Worm (Caenorhabditis elegans) whole organism, L4 larva: ENCODE data around the gene egas-1.

Source experiments
- F26F4.8 ChIP-seq: fragments of 200-800 bp; sonication (Bioruptor generic); conservative IDR thresholded peaks from 2 replicates; pipeline ENCODE4 v1.3.6; 2022; ENCODE audit warnings: missing genetic modification characterization, missing compliant biosample characterization
- R02D3.7 ChIP-seq: fragments of 150-350 bp; sonication (generic microtip); optimal IDR thresholded peaks from 3 replicates; lab custom pipeline; 2014; ENCODE audit warnings: missing biosample characterization, missing genetic modification characterization
- T20F7.1 ChIP-seq: fragments of 200-800 bp; sonication (Bioruptor generic); optimal IDR thresholded peaks from 2 replicates; lab custom pipeline; 2018; ENCODE audit warnings: mild to moderate bottlenecking, missing genetic modification characterization, missing compliant biosample characterization
- aha-1 ChIP-seq: fragments of 150-350 bp; peaks from one replicate; lab custom pipeline; 2014; ENCODE audit warnings: missing biosample characterization, missing genetic modification characterization
- ama-1 ChIP-seq: fragments of 150-350 bp; optimal IDR thresholded peaks from 2 replicates; lab custom pipeline; 2014; ENCODE audit warnings: inconsistent platforms, mixed read lengths
- ceh-20 ChIP-seq: fragments of 200-800 bp; sonication (Bioruptor generic); IDR thresholded peaks from 2 replicates; pipeline ENCODE4 v1.3.6; 2022; ENCODE audit warnings: missing genetic modification reagents, missing genetic modification characterization, missing compliant biosample characterization
- ceh-28 ChIP-seq: fragments of 150-350 bp; optimal IDR thresholded peaks from 2 replicates; lab custom pipeline; 2014; ENCODE audit warnings: missing biosample characterization, missing genetic modification reagents, missing genetic modification characterization
- ceh-44 ChIP-seq: fragments of 200-800 bp; sonication (Bioruptor generic); IDR thresholded peaks from 2 replicates; pipeline ENCODE4 v1.3.6; 2022; ENCODE audit warnings: missing genetic modification reagents, missing genetic modification characterization, missing compliant biosample characterization
- ceh-82 ChIP-seq: sonication (generic microtip); optimal IDR thresholded peaks from 2 replicates; lab custom pipeline; 2017; ENCODE audit warnings: missing biosample characterization, missing genetic modification characterization
- cey-2 ChIP-seq: sonication (generic microtip); optimal IDR thresholded peaks from 3 replicates; lab custom pipeline; 2017; ENCODE audit warnings: missing genetic modification characterization, mild to moderate bottlenecking, missing compliant biosample characterization, antibody characterized with exemption, borderline replicate concordance; ENCODE audit not compliant: insufficient read depth
- daf-16 ChIP-seq, 3 experiments: sonication (generic microtip); optimal IDR thresholded peaks; 2 replicates each; lab custom pipeline; 2016 to 2017; ENCODE audit warnings: missing genetic modification characterization in 3 of 3, missing genetic modification reagents in 3 of 3, mild to moderate bottlenecking in 2 of 3, missing compliant biosample characterization in 2 of 3, missing biosample characterization in 1 of 3, moderate library complexity in 1 of 3
- daf-19 ChIP-seq: fragments of 200-800 bp; sonication (Bioruptor generic); conservative IDR thresholded peaks from 2 replicates; pipeline ENCODE4 v1.3.6; 2022; ENCODE audit warnings: missing genetic modification characterization, missing compliant biosample characterization
- dve-1 ChIP-seq: sonication (generic microtip); optimal IDR thresholded peaks from 2 replicates; lab custom pipeline; 2017; ENCODE audit warnings: antibody characterized with exemption, mild to moderate bottlenecking, missing genetic modification characterization, missing compliant biosample characterization; ENCODE audit not compliant: insufficient read depth
- jun-1 ChIP-seq: fragments of 150-350 bp; optimal IDR thresholded peaks from 2 replicates; lab custom pipeline; 2014; ENCODE audit warnings: missing biosample characterization, missing genetic modification reagents, missing genetic modification characterization
- lin-1 ChIP-seq: fragments of 200-800 bp; sonication (Bioruptor generic); IDR thresholded peaks from 2 replicates; pipeline ENCODE4 v1.3.6; 2022; ENCODE audit warnings: missing genetic modification reagents, missing genetic modification characterization, missing compliant biosample characterization
- lin-13 ChIP-seq: fragments of 150-350 bp; optimal IDR thresholded peaks from 2 replicates; lab custom pipeline; 2014; ENCODE audit warnings: missing biosample characterization, missing genetic modification reagents, missing genetic modification characterization
- lin-29 ChIP-seq: fragments of 200-800 bp; sonication (Bioruptor generic); IDR thresholded peaks from 2 replicates; pipeline ENCODE4 v1.3.6; 2022; ENCODE audit warnings: missing genetic modification reagents, missing genetic modification characterization, missing compliant biosample characterization
- lin-38 ChIP-seq: fragments of 200-800 bp; sonication (Bioruptor generic); IDR thresholded peaks from 2 replicates; pipeline ENCODE4 v1.3.6; 2022; ENCODE audit warnings: missing genetic modification reagents, missing genetic modification characterization, missing compliant biosample characterization
- lin-39 ChIP-seq: fragments of 150-350 bp; optimal IDR thresholded peaks from 2 replicates; lab custom pipeline; 2014; ENCODE audit warnings: missing biosample characterization, missing genetic modification reagents, missing genetic modification characterization
- lir-3 ChIP-seq: sonication (generic microtip); optimal IDR thresholded peaks from 2 replicates; lab custom pipeline; 2016; ENCODE audit warnings: mild to moderate bottlenecking, missing genetic modification characterization, missing compliant biosample characterization
- madf-9 ChIP-seq: fragments of 200-800 bp; sonication (Bioruptor generic); conservative IDR thresholded peaks from 2 replicates; pipeline ENCODE4 v1.3.6; 2022; ENCODE audit warnings: missing genetic modification reagents, missing genetic modification characterization, missing compliant biosample characterization
- mdl-1 ChIP-seq, 2 experiments: fragments of 150-350 bp in 1 of 2; sonication (generic microtip) in 1 of 2; optimal IDR thresholded peaks; 2 replicates each; lab custom pipeline; 2014 to 2017; ENCODE audit warnings: missing biosample characterization in 2 of 2, missing genetic modification characterization in 2 of 2
- nhr-11 ChIP-seq: fragments of 150-350 bp; optimal IDR thresholded peaks from 2 replicates; lab custom pipeline; 2014; ENCODE audit warnings: missing biosample characterization, missing genetic modification characterization
- nhr-48 ChIP-seq: sonication (generic microtip); optimal IDR thresholded peaks from 2 replicates; lab custom pipeline; 2016; ENCODE audit warnings: mild to moderate bottlenecking, missing genetic modification characterization, missing compliant biosample characterization
- pha-4 ChIP-seq, 2 experiments: fragments of 150-350 bp in 1 of 2; fragments of 200-800 bp in 1 of 2; sonication (Bioruptor generic) in 1 of 2; IDR thresholded peaks in 1 of 2; optimal IDR thresholded peaks in 1 of 2; 2 replicates each; pipeline versions ENCODE4 v1.3.6 to Lab custom; 2014 to 2022; ENCODE audit warnings: missing genetic modification characterization in 2 of 2, missing genetic modification reagents in 2 of 2, missing biosample characterization in 1 of 2, missing compliant biosample characterization in 1 of 2
- rbr-2 ChIP-seq: sonication (generic microtip); optimal IDR thresholded peaks from 2 replicates; lab custom pipeline; 2016; ENCODE audit warnings: missing genotype, missing genetic modification characterization, missing compliant biosample characterization
- saeg-2 ChIP-seq: fragments of 200-800 bp; sonication (Bioruptor generic); IDR thresholded peaks from 2 replicates; pipeline ENCODE4 v1.3.6; 2022; ENCODE audit warnings: missing genetic modification reagents, missing genetic modification characterization, missing compliant biosample characterization
- set-16 ChIP-seq: fragments of 200-800 bp; sonication (Bioruptor generic); IDR thresholded peaks from 2 replicates; pipeline ENCODE4 v1.3.6; 2022; ENCODE audit warnings: missing genetic modification reagents, missing genetic modification characterization, missing compliant biosample characterization
- skn-1 ChIP-seq: fragments of 150-350 bp; optimal IDR thresholded peaks from 2 replicates; lab custom pipeline; 2014; ENCODE audit warnings: missing biosample characterization, missing genetic modification characterization
- spr-1 ChIP-seq: sonication (generic microtip); optimal IDR thresholded peaks from 2 replicates; lab custom pipeline; 2016; ENCODE audit warnings: mild to moderate bottlenecking, missing genetic modification characterization, missing compliant biosample characterization
- unc-130 ChIP-seq: sonication (generic microtip); optimal IDR thresholded peaks from 2 replicates; lab custom pipeline; 2016; ENCODE audit warnings: missing genetic modification reagents, missing genetic modification characterization, missing compliant biosample characterization
- zip-2 ChIP-seq: fragments of 150-350 bp; optimal IDR thresholded peaks from 2 replicates; lab custom pipeline; 2014; ENCODE audit warnings: missing biosample characterization, missing genetic modification characterization
- ztf-7 ChIP-seq: fragments of 150-350 bp; optimal IDR thresholded peaks from 2 replicates; lab custom pipeline; 2014; ENCODE audit warnings: missing biosample characterization, missing genetic modification characterization

egas-1 gene

ce11 chrV:18627445-18627844 is 12.7 kb upstream of the egas-1 start:
- TF ChIP-seq lin-13 (GFP tag; lab: Kevin White, UChicago) (no peak), lin-39 (tag; lab: Kevin White, UChicago) (no peak), daf-16 (GFP tag; optimal IDR thresholded peaks at IDR 0.05; lab: Kevin White, UChicago) (peak in 1 of 2 experiments; percentile 24), daf-16 (tag; optimal IDR thresholded peaks at IDR 0.05; lab: Kevin White, UChicago) (no peak), lin-29 (GFP tag; lab: Robert Waterston, UW) (no peak), ceh-44 (GFP tag; lab: Robert Waterston, UW) (no peak), ztf-7 (tag; lab: Kevin White, UChicago) (no peak), nhr-11 (tag; lab: Kevin White, UChicago) (peak; percentile 48), ceh-20 (GFP tag; lab: Robert Waterston, UW) (0 out of 2 replicates have a peak, but pooled peaks have one; percentile 15)

- TF ChIP-seq lin-1 (GFP tag; lab: Robert Waterston, UW) (no peak), lin-39 (tag; lab: Kevin White, UChicago) (no peak), ama-1 (lab: Kevin White, UChicago) (no peak), madf-9 (no peak), ztf-7 (tag; lab: Kevin White, UChicago) (no peak), ceh-28 (tag; lab: Kevin White, UChicago) (peak; percentile 89), aha-1 (tag; lab: Kevin White, UChicago) (no peak)
These were observed 11.2 kb upstream of the egas-1 start for ce11 chrV:18628907-18629306.

- TF ChIP-seq spr-1 (tag; lab: Kevin White, UChicago) (no peak), daf-19 (no peak), ceh-28 (tag; lab: Kevin White, UChicago) (peak; percentile 87), skn-1 (tag; lab: Kevin White, UChicago) (no peak)
These were observed 8.1 kb upstream of the egas-1 start for ce11 chrV:18631966-18632531.

ce11 chrV:18636248-18636647 is 3.9 kb upstream of the egas-1 start, which contains the start of gene egas-3:
TSS of gene egas-3 (minus strand) at chrV:18636348.
- TF ChIP-seq cey-2 (tag; lab: Kevin White, UChicago) = no peak
- no peak for TF ChIP-seq dve-1 (tag; lab: Kevin White, UChicago)
- TF ChIP-seq pha-4 (GFP tag; IDR thresholded peaks at IDR 0.05; lab: Robert Waterston, UW) = no peak
- TF ChIP-seq pha-4 (tag; optimal IDR thresholded peaks at IDR 0.05; lab: Kevin White, UChicago) = no peak
- no peak for TF ChIP-seq lin-29 (GFP tag; lab: Robert Waterston, UW)
- TF ChIP-seq zip-2 (tag; lab: Kevin White, UChicago) = no peak
- no peak for TF ChIP-seq lir-3 (tag; lab: Kevin White, UChicago)
- TF ChIP-seq T20F7.1 (GFP tag; lab: Kevin White, UChicago) = no peak
- TF ChIP-seq lin-38 = no peak
- no peak for TF ChIP-seq mdl-1 (tag; optimal IDR thresholded peaks at IDR 0.05; lab: Kevin White, UChicago)
- no peak for TF ChIP-seq rbr-2 (tag; lab: Kevin White, UChicago)
- no peak for TF ChIP-seq jun-1 (tag; lab: Kevin White, UChicago)
- TF ChIP-seq R02D3.7 (tag; lab: Kevin White, UChicago) = no peak
- no peak for TF ChIP-seq ceh-82 (tag; lab: Kevin White, UChicago)
- no peak for TF ChIP-seq nhr-48 (tag; lab: Kevin White, UChicago)
- no peak for TF ChIP-seq set-16
- TF ChIP-seq saeg-2 (GFP tag; lab: Robert Waterston, UW) = no peak
- no peak for TF ChIP-seq unc-130 (GFP tag; lab: Kevin White, UChicago)
- TF ChIP-seq F26F4.8 = no peak
